Fruit fly (Drosophila melanogaster) whole organism, embryonic: Measurements from ENCODE around the gene CG4465.
A peak's percentile ranks its signal among the peaks of the same experiment; 100 is the strongest.

ENCODE experiments used
- BEAF-32 ChIP-seq: fragments of 200-800 bp; sonication (Bioruptor generic); optimal IDR thresholded peaks from 3 replicates; lab custom pipeline; 2017; ENCODE audit warnings: missing biosample characterization, missing genetic modification characterization, mild to moderate bottlenecking, moderate library complexity, missing genetic modification reagents
- Bdp1 ChIP-seq: fragments of 200-800 bp; sonication (Bioruptor generic); optimal IDR thresholded peaks from 3 replicates; lab custom pipeline; 2016; ENCODE audit warnings: missing biosample characterization, missing genetic modification characterization
- CG11093 ChIP-seq: fragments of 200-800 bp; sonication (Bioruptor generic); IDR thresholded peaks from 3 replicates; pipeline ENCODE4 v1.3.6; 2022; ENCODE audit warnings: missing biosample characterization, missing genetic modification characterization
- CG11560 ChIP-seq: fragments of 200-800 bp; sonication (Bioruptor generic); IDR thresholded peaks from 3 replicates; pipeline ENCODE4 v1.3.6; 2022; ENCODE audit warnings: missing biosample characterization, missing genetic modification characterization
- CG11695 ChIP-seq: fragments of 200-800 bp; sonication (Bioruptor generic); IDR thresholded peaks from 3 replicates; pipeline ENCODE4 v1.3.6; 2022; ENCODE audit warnings: missing biosample characterization, missing genetic modification characterization
- CG13894 ChIP-seq: fragments of 200-800 bp; sonication (Bioruptor generic); optimal IDR thresholded peaks from 3 replicates; lab custom pipeline; 2018; ENCODE audit warnings: missing biosample characterization, mild to moderate bottlenecking, missing genetic modification characterization, moderate library complexity
- CG14050 ChIP-seq: fragments of 200-800 bp; sonication (Bioruptor generic); IDR thresholded peaks from 3 replicates; pipeline ENCODE4 v1.3.6; 2022; ENCODE audit warnings: missing biosample characterization, missing genetic modification characterization
- CG14965 ChIP-seq: fragments of 200-800 bp; sonication (Bioruptor generic); optimal IDR thresholded peaks from 2 replicates; lab custom pipeline; 2016; ENCODE audit warnings: missing biosample characterization, missing genetic modification characterization, borderline replicate concordance
- CG16863 ChIP-seq: fragments of 200-800 bp; sonication (Bioruptor generic); optimal IDR thresholded peaks from 3 replicates; lab custom pipeline; 2016; ENCODE audit warnings: missing biosample characterization, missing genetic modification characterization
- CG17829 ChIP-seq: fragments of 200-800 bp; optimal IDR thresholded peaks from 2 replicates; lab custom pipeline; 2019; ENCODE audit warnings: missing biosample characterization, mild to moderate bottlenecking, missing genetic modification characterization, moderate library complexity
- CG2129 ChIP-seq: fragments of 200-800 bp; sonication (Bioruptor generic); IDR thresholded peaks from 2 replicates; pipeline ENCODE4 v1.3.6; 2022; ENCODE audit warnings: missing biosample characterization, missing genetic modification characterization; ENCODE audit not compliant: partially characterized antibody
- CG2712 ChIP-seq: fragments of 200-800 bp; optimal IDR thresholded peaks from 3 replicates; lab custom pipeline; 2019; ENCODE audit warnings: missing biosample characterization, mild to moderate bottlenecking, missing genetic modification characterization, moderate library complexity
- CG31365 ChIP-seq: fragments of 200-800 bp; sonication (Bioruptor generic); optimal IDR thresholded peaks from 2 replicates; lab custom pipeline; 2018; ENCODE audit warnings: missing biosample characterization, mild to moderate bottlenecking, missing genetic modification characterization
- CG33557 ChIP-seq: fragments of 200-800 bp; sonication (Bioruptor generic); optimal IDR thresholded peaks from 2 replicates; lab custom pipeline; 2019; ENCODE audit warnings: missing biosample characterization, mild to moderate bottlenecking, missing genetic modification characterization, moderate library complexity
- CG4328 ChIP-seq: fragments of 200-800 bp; sonication (Bioruptor generic); optimal IDR thresholded peaks from 3 replicates; lab custom pipeline; 2017; ENCODE audit warnings: missing biosample characterization, missing genetic modification reagents, missing genetic modification characterization
- CG43689 ChIP-seq: fragments of 200-800 bp; sonication (Bioruptor generic); IDR thresholded peaks from 2 replicates; pipeline ENCODE4 v1.3.6; 2022; ENCODE audit warnings: missing biosample characterization, missing genetic modification characterization
- CG6254 ChIP-seq: fragments of 200-800 bp; sonication (Bioruptor generic); optimal IDR thresholded peaks from 3 replicates; lab custom pipeline; 2017; ENCODE audit warnings: mild to moderate bottlenecking, missing biosample characterization, missing genetic modification reagents, missing genetic modification characterization
- CG7357 ChIP-seq: fragments of 200-800 bp; sonication (Bioruptor generic); IDR thresholded peaks from 3 replicates; pipeline ENCODE4 v1.3.6; 2022; ENCODE audit warnings: missing biosample characterization, missing genetic modification characterization
- CG8765 ChIP-seq: fragments of 200-800 bp; sonication (Bioruptor generic); IDR thresholded peaks from 2 replicates; pipeline ENCODE4 v1.3.6; 2022; ENCODE audit warnings: missing biosample characterization, missing genetic modification characterization
- CG9932 ChIP-seq: fragments of 200-800 bp; sonication (Bioruptor generic); IDR thresholded peaks from 2 replicates; pipeline ENCODE4 v1.3.6; 2022; ENCODE audit warnings: missing biosample characterization, missing genetic modification characterization
- Deaf1 ChIP-seq: fragments of 200-800 bp; optimal IDR thresholded peaks from 3 replicates; lab custom pipeline; 2019; ENCODE audit warnings: missing biosample characterization, mild to moderate bottlenecking, missing genetic modification characterization, moderate library complexity
- Elba2 ChIP-seq: fragments of 200-800 bp; sonication (Bioruptor generic); optimal IDR thresholded peaks from 3 replicates; lab custom pipeline; 2016; ENCODE audit warnings: missing biosample characterization, missing genetic modification characterization
- Ets65A ChIP-seq: fragments of 200-800 bp; sonication (Bioruptor generic); peaks from one replicate; lab custom pipeline; 2016; ENCODE audit warnings: missing biosample characterization, missing genetic modification characterization
- Fer1 ChIP-seq: fragments of 200-800 bp; sonication (Bioruptor generic); optimal IDR thresholded peaks from 2 replicates; lab custom pipeline; 2017; ENCODE audit warnings: missing biosample characterization, mild to moderate bottlenecking, missing genetic modification characterization
- GATAe ChIP-seq: fragments of 200-800 bp; sonication (Bioruptor generic); conservative IDR thresholded peaks from 2 replicates; pipeline ENCODE4 v1.3.6; 2022; ENCODE audit warnings: missing biosample characterization, missing genetic modification characterization
- Gsc ChIP-seq: fragments of 200-800 bp; sonication (Bioruptor generic); IDR thresholded peaks from 2 replicates; pipeline ENCODE4 v1.3.6; 2022; ENCODE audit warnings: missing biosample characterization, missing genetic modification characterization
- Hey ChIP-seq: fragments of 200-800 bp; sonication (Bioruptor generic); optimal IDR thresholded peaks from 3 replicates; lab custom pipeline; 2018; ENCODE audit warnings: missing biosample characterization, mild to moderate bottlenecking, missing genetic modification characterization
- Lim3 ChIP-seq: fragments of 200-800 bp; sonication (Bioruptor generic); IDR thresholded peaks from 2 replicates; pipeline ENCODE4 v1.3.6; 2022; ENCODE audit warnings: missing biosample characterization, missing genetic modification characterization
- NFAT ChIP-seq: fragments of 200-800 bp; sonication (Bioruptor generic); IDR thresholded peaks from 2 replicates; pipeline ENCODE4 v1.3.6; 2022; ENCODE audit warnings: missing biosample characterization, missing genetic modification characterization
- Nf-YB ChIP-seq: fragments of 200-800 bp; sonication (Bioruptor generic); optimal IDR thresholded peaks from 3 replicates; lab custom pipeline; 2019; ENCODE audit warnings: missing biosample characterization, mild to moderate bottlenecking, missing genetic modification characterization, moderate library complexity
- Sin3A ChIP-seq: fragments of >200 bp; optimal IDR thresholded peaks from 2 replicates; lab custom pipeline; 2018
- Taf1 ChIP-seq: fragments of 200-800 bp; sonication (Bioruptor generic); IDR thresholded peaks from 2 replicates; pipeline ENCODE4 v1.3.6; 2022; ENCODE audit warnings: missing biosample characterization, missing genetic modification characterization
- Vsx1 ChIP-seq: fragments of 200-800 bp; sonication (Bioruptor generic); optimal IDR thresholded peaks from 2 replicates; lab custom pipeline; 2017; ENCODE audit warnings: missing biosample characterization, mild to moderate bottlenecking, missing genetic modification characterization, missing genetic modification reagents
- Xbp1 ChIP-seq: fragments of 200-800 bp; sonication (Bioruptor generic); optimal IDR thresholded peaks from 3 replicates; lab custom pipeline; 2016; ENCODE audit warnings: missing biosample characterization, mild to moderate bottlenecking, missing genetic modification characterization
- ase ChIP-seq: fragments of 200-800 bp; sonication (Bioruptor generic); IDR thresholded peaks from 3 replicates; pipeline ENCODE4 v1.3.6; 2022; ENCODE audit warnings: missing biosample characterization, missing genetic modification characterization
- chif ChIP-seq, 2 experiments: fragments of 200-800 bp; sonication (Bioruptor generic); optimal IDR thresholded peaks; 3 replicates each; lab custom pipeline; 2016; ENCODE audit warnings: missing biosample characterization in 2 of 2, missing genetic modification characterization in 2 of 2
- en ChIP-seq: fragments of 200-800 bp; sonication (Bioruptor generic); optimal IDR thresholded peaks from 2 replicates; lab custom pipeline; 2016; ENCODE audit warnings: missing biosample characterization, missing genetic modification characterization
- exex ChIP-seq: fragments of 200-800 bp; sonication (Bioruptor generic); optimal IDR thresholded peaks from 4 replicates; lab custom pipeline; 2018; ENCODE audit warnings: missing biosample characterization, mild to moderate bottlenecking, missing genetic modification characterization, moderate library complexity
- grau ChIP-seq: fragments of 200-800 bp; optimal IDR thresholded peaks from 3 replicates; lab custom pipeline; 2019; ENCODE audit warnings: missing biosample characterization, mild to moderate bottlenecking, missing genetic modification characterization, moderate library complexity
- gt ChIP-seq: fragments of 200-800 bp; sonication (Bioruptor generic); IDR thresholded peaks from 2 replicates; pipeline ENCODE4 v1.3.6; 2022; ENCODE audit warnings: missing biosample characterization, missing genetic modification characterization
- lab ChIP-seq: fragments of 200-800 bp; sonication (Bioruptor generic); optimal IDR thresholded peaks from 3 replicates; lab custom pipeline; 2017; ENCODE audit warnings: missing biosample characterization, missing genetic modification characterization, mild to moderate bottlenecking, moderate library complexity, missing genetic modification reagents
- lilli ChIP-seq: fragments of 200-800 bp; sonication (Bioruptor generic); optimal IDR thresholded peaks from 3 replicates; lab custom pipeline; 2016; ENCODE audit warnings: missing biosample characterization, missing genetic modification characterization
- mld ChIP-seq: fragments of 200-800 bp; sonication (Bioruptor generic); IDR thresholded peaks from 3 replicates; pipeline ENCODE4 v1.3.6; 2022; ENCODE audit warnings: missing biosample characterization, missing genetic modification characterization; ENCODE audit not compliant: partially characterized antibody
- row ChIP-seq: fragments of 200-800 bp; sonication (Bioruptor generic); IDR thresholded peaks from 3 replicates; pipeline ENCODE4 v1.3.6; 2022; ENCODE audit warnings: missing biosample characterization, missing genetic modification characterization
- salm ChIP-seq: fragments of 200-800 bp; sonication (Bioruptor generic); optimal IDR thresholded peaks from 2 replicates; lab custom pipeline; 2018; ENCODE audit warnings: missing biosample characterization, mild to moderate bottlenecking, missing genetic modification characterization
- scrt ChIP-seq: fragments of 200-800 bp; sonication (Bioruptor generic); optimal IDR thresholded peaks from 2 replicates; lab custom pipeline; 2018; ENCODE audit warnings: missing biosample characterization, mild to moderate bottlenecking, missing genetic modification characterization, moderate library complexity
- sd ChIP-seq: fragments of 200-800 bp; sonication (Bioruptor generic); optimal IDR thresholded peaks from 3 replicates; lab custom pipeline; 2018; ENCODE audit warnings: missing biosample characterization, mild to moderate bottlenecking, missing genetic modification characterization, moderate library complexity
- seq ChIP-seq: fragments of 200-800 bp; sonication (Bioruptor generic); IDR thresholded peaks from 2 replicates; pipeline ENCODE4 v1.3.6; 2022; ENCODE audit warnings: missing biosample characterization, missing genetic modification characterization
- slou ChIP-seq: fragments of 200-800 bp; sonication (Bioruptor generic); optimal IDR thresholded peaks from 3 replicates; lab custom pipeline; 2016; ENCODE audit warnings: missing biosample characterization, missing genetic modification characterization
- so ChIP-seq: fragments of 200-800 bp; sonication (Bioruptor generic); IDR thresholded peaks from 3 replicates; pipeline ENCODE4 v1.3.6; 2022; ENCODE audit warnings: missing biosample characterization, missing genetic modification characterization
- usp ChIP-seq: fragments of >200 bp; optimal IDR thresholded peaks from 2 replicates; lab custom pipeline; 2017; ENCODE audit warnings: missing biosample characterization, missing genetic modification characterization

CG4465 gene

dm6 chr3R:19892046-19892445, 25.6 kb downstream of the CG4465 start (continued):
- peak; percentile 12 for TF ChIP-seq Bdp1 (GFP tag; lab: Kevin White, UChicago)
- peak; percentile 51 for TF ChIP-seq CG43689 (GFP tag; lab: Robert Waterston, UW)
- peak; percentile 67; the same call in 2 of the 3 replicates for TF ChIP-seq CG7357 (GFP tag; lab: Robert Waterston, UW)
- peak; percentile 26; the same call in 1 of the 2 replicates for TF ChIP-seq gt (GFP tag; lab: Robert Waterston, UW)
- peak; percentile 78 for TF ChIP-seq CG9932 (GFP tag; lab: Robert Waterston, UW)
- no peak for TF ChIP-seq Vsx1
- TF ChIP-seq exex (tag; lab: Kevin White, UChicago), result no peak
- no peak; the same call in 1 of the 2 replicates for TF ChIP-seq Taf1
- TF ChIP-seq Gsc (GFP tag; lab: Robert Waterston, UW), result peak; percentile 59
- TF ChIP-seq row, result peak; percentile 92
- TF ChIP-seq ase, result peak; percentile 34; the same call in 1 of the 3 replicates
- peak; percentile 40 for TF ChIP-seq CG33557 (GFP tag; lab: Kevin White, UChicago)
- TF ChIP-seq en (GFP tag; lab: Kevin White, UChicago), result no peak
- peak; percentile 75 for TF ChIP-seq lilli (GFP tag; lab: Kevin White, UChicago)
- TF ChIP-seq sd (tag; lab: Kevin White, UChicago), result peak; percentile 46
- TF ChIP-seq Ets65A (GFP tag; lab: Kevin White, UChicago), result peak; percentile 98
- TF ChIP-seq grau (tag; lab: Kevin White, UChicago), result peak; percentile 70
- peak; percentile 66 for TF ChIP-seq CG16863
- TF ChIP-seq CG13894, result no peak
- peak; percentile 35 to 52 for TF ChIP-seq chif (GFP tag; optimal IDR thresholded peaks at IDR 0.05; lab: Kevin White, UChicago)
- peak; percentile 80 for TF ChIP-seq Fer1
- peak; percentile 49; the same call in 1 of the 2 replicates for TF ChIP-seq Lim3 (GFP tag; lab: Robert Waterston, UW)
- no peak for TF ChIP-seq CG8765 (GFP tag; lab: Robert Waterston, UW)
- TF ChIP-seq CG11695 (GFP tag; lab: Robert Waterston, UW), result peak; percentile 81
- TF ChIP-seq CG14965, result no peak
- peak; percentile 70 for TF ChIP-seq CG17829 (tag; lab: Kevin White, UChicago)
- TF ChIP-seq salm (tag; lab: Kevin White, UChicago), result peak; percentile 60
- TF ChIP-seq seq (GFP tag; lab: Robert Waterston, UW), result peak; percentile 71
- TF ChIP-seq BEAF-32 (GFP tag; lab: Kevin White, UChicago), result no peak
- peak; percentile 65 for TF ChIP-seq CG4328 (GFP tag; lab: Kevin White, UChicago)
- peak; percentile 38; the same call in 1 of the 3 replicates for TF ChIP-seq CG14050 (GFP tag; lab: Robert Waterston, UW)
- peak; percentile 53 for TF ChIP-seq CG6254
- no peak for TF ChIP-seq Hey (tag; lab: Kevin White, UChicago)
- no peak for TF ChIP-seq Elba2
- TF ChIP-seq CG31365 (tag; lab: Kevin White, UChicago), result peak; percentile 37
- TF ChIP-seq Nf-YB, result no peak
- TF ChIP-seq so (GFP tag; lab: Robert Waterston, UW), result peak; percentile 71; the same call in 2 of the 3 replicates
- peak; percentile 55; the same call in 1 of the 2 replicates for TF ChIP-seq NFAT
- peak; percentile 26 for TF ChIP-seq scrt (GFP tag; lab: Kevin White, UChicago)
- TF ChIP-seq CG2712 (tag; lab: Kevin White, UChicago), result peak; percentile 77
- TF ChIP-seq Deaf1 (tag; lab: Kevin White, UChicago), result peak; percentile 55
- no peak for TF ChIP-seq CG2129 (GFP tag; lab: Robert Waterston, UW)
- no peak for TF ChIP-seq usp (GFP tag; lab: Kevin White, UChicago)
- peak; percentile 55; the same call in 2 of the 3 replicates for TF ChIP-seq CG11560 (tag; lab: Robert Waterston, UW)
- peak; percentile 70 for TF ChIP-seq lab (GFP tag; lab: Kevin White, UChicago)
- peak; percentile 57; the same call in 2 of the 3 replicates for TF ChIP-seq CG11093
- TF ChIP-seq Sin3A, result no peak
- TF ChIP-seq slou (GFP tag; lab: Kevin White, UChicago), result peak; percentile 24
- TF ChIP-seq mld, result no peak
- 0 out of 2 replicates have a peak, but pooled peaks have one; percentile 27 for TF ChIP-seq GATAe (GFP tag; lab: Robert Waterston, UW)
- peak; percentile 69 for TF ChIP-seq Xbp1
